Fruit fly (Drosophila melanogaster): Measurements from ENCODE around the gene CG7381.

- TF ChIP-seq psq (GFP tag; optimal IDR thresholded peaks at IDR 0.05) (no peak), h (GFP tag; optimal IDR thresholded peaks at IDR 0.05) (no peak), Myc (optimal IDR thresholded peaks at IDR 0.05) (no peak), usp (GFP tag; optimal IDR thresholded peaks at IDR 0.05) (no peak), Hnf4 (GFP tag; optimal IDR thresholded peaks at IDR 0.05) (no peak), Jra (GFP tag; optimal IDR thresholded peaks at IDR 0.05) (no peak), Abd-B (GFP tag; optimal IDR thresholded peaks at IDR 0.05) (no peak), OdsH (GFP tag; optimal IDR thresholded peaks at IDR 0.05) (no peak), sage (GFP tag; optimal IDR thresholded peaks at IDR 0.05) (no peak), dsf (GFP tag; optimal IDR thresholded peaks at IDR 0.05; ENCODE audit: borderline replicate concordance) (no peak), fru (GFP tag; optimal IDR thresholded peaks at IDR 0.05) (no peak)
These were observed 14.7 kb downstream of the CG7381 start for dm6 chr3R:12962612-12963011.

All from whole organism, wandering third instar larva.